Fruit fly (Drosophila melanogaster): ENCODE measurements around the gene Jon25Biii.
A peak's percentile ranks its signal among the peaks of the same experiment; 100 is the strongest.

Jon25Biii gene

DNA sequence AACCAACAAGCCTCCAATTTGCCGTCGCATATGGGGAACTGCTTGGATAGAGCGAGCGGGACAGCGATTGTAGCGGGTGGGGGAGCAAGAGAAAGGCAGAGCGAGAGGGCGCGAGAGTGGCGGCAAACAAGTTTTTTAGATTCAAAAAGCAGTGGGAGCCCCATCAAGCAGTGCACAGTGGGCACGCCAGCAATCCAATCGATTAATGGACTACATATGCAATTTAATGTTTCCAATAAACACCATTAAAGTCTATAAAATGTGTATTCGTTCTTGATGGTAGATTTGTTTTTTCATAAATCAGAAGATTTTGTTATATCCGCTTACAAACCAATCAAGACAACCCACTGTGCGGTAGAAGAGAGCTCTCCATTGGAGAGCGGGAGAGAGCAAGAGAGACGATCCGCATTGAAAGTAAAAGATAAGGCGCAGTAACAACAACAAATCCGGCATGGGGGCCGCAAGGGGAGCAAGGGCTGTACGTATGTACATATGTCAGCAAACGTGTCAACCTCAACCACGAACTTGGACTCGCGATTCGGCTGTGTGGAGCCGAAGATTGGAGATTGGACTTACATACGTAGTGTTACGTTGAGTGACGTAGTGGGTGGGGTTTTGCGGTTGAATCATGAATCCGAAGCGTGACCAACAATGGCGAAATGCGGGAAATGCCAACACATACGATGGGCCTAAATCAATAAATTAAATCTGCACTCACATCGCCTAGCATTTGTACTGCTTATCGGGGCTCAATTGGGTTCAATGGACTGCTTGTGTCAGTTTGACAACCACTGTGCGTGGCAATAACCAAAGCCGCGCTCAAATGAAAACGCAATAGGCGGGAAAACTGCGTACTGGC is 47.1 kb upstream of the Jon25Biii start (continued):
- TF ChIP-seq az2 (GFP tag; optimal IDR thresholded peaks at IDR 0.05) (peak; percentile 99), usp (GFP tag; optimal IDR thresholded peaks at IDR 0.05) (no peak), Ets97D (GFP tag; optimal IDR thresholded peaks at IDR 0.05) (peak; percentile 94), nerfin-1 (tag; optimal IDR thresholded peaks at IDR 0.05) (peak; percentile 97), CG11456 (GFP tag; IDR thresholded peaks at IDR 0.05) (peak; percentile 99), CG10654 (GFP tag; optimal IDR thresholded peaks at IDR 0.05) (peak; percentile 99), Usf (GFP tag; optimal IDR thresholded peaks at IDR 0.05) (peak; percentile 98), HLHmδ (GFP tag; optimal IDR thresholded peaks at IDR 0.05) (peak; percentile 12), Dip2 (GFP tag; IDR thresholded peaks at IDR 0.05) (peak; percentile 79), CG13775 (GFP tag; optimal IDR thresholded peaks at IDR 0.05) (peak; percentile 99), CG5180 (GFP tag; optimal IDR thresholded peaks at IDR 0.05) (peak; percentile 93), slp2 (GFP tag; optimal IDR thresholded peaks at IDR 0.05) (peak; percentile 99), CG16779 (GFP tag; IDR thresholded peaks at IDR 0.05) (peak; percentile 98), ap (GFP tag; IDR thresholded peaks at IDR 0.05) (peak; percentile 99), CG8765 (GFP tag; IDR thresholded peaks at IDR 0.05) (peak; percentile 99), Ptx1 (GFP tag; IDR thresholded peaks at IDR 0.05) (peak; percentile 99), CG4854 (GFP tag; optimal IDR thresholded peaks at IDR 0.05) (peak; percentile 98), Jarid2 (GFP tag; optimal IDR thresholded peaks at IDR 0.05) (peak; percentile 94), CG9797 (GFP tag; optimal IDR thresholded peaks at IDR 0.05) (peak; percentile 67), CTCF (GFP tag; optimal IDR thresholded peaks at IDR 0.05) (peak; percentile 72), fd64A (GFP tag; optimal IDR thresholded peaks at IDR 0.05) (peak; percentile 98), Awh (GFP tag; IDR thresholded peaks at IDR 0.05) (peak; percentile 99), aop (GFP tag; IDR thresholded peaks at IDR 0.05) (peak; percentile 96), phol (tag; optimal IDR thresholded peaks at IDR 0.05) (peak; percentile 99), Taf1 (GFP tag; IDR thresholded peaks at IDR 0.05) (peak; percentile 97), Ada2b (GFP tag; IDR thresholded peaks at IDR 0.05) (peak; percentile 99), ase (GFP tag; IDR thresholded peaks at IDR 0.05) (peak; percentile 100), CG34224 (GFP tag; IDR thresholded peaks at IDR 0.05; ENCODE audit: partially characterized antibody) (no peak), grau (tag; optimal IDR thresholded peaks at IDR 0.05) (peak; percentile 98), trem (tag; optimal IDR thresholded peaks at IDR 0.05) (peak; percentile 97), CG3726 (GFP tag; IDR thresholded peaks at IDR 0.05) (peak; percentile 99), kay (GFP tag; optimal IDR thresholded peaks at IDR 0.05) (peak; percentile 97), Gsc (GFP tag; IDR thresholded peaks at IDR 0.05) (no peak; the same call in 1 of the 2 replicates), rib (GFP tag; IDR thresholded peaks at IDR 0.05) (peak; percentile 97), Atf3 (GFP tag; optimal IDR thresholded peaks at IDR 0.05) (peak; percentile 99), dan (GFP tag; IDR thresholded peaks at IDR 0.05) (peak; percentile 97), CG4328 (GFP tag; optimal IDR thresholded peaks at IDR 0.05) (peak; percentile 98), CG4730 (GFP tag; IDR thresholded peaks at IDR 0.05) (peak; percentile 99), CG9609 (GFP tag; optimal IDR thresholded peaks at IDR 0.05) (peak; percentile 99), CG1647 (GFP tag; optimal IDR thresholded peaks at IDR 0.05) (peak; percentile 99), CG2875 (GFP tag; optimal IDR thresholded peaks at IDR 0.05) (peak; percentile 99), HHEX (GFP tag; optimal IDR thresholded peaks at IDR 0.05) (peak; percentile 99), CG12391 (tag; optimal IDR thresholded peaks at IDR 0.05) (peak; percentile 99), cad (GFP tag; optimal IDR thresholded peaks at IDR 0.05) (peak; percentile 60), zfh2 (GFP tag; optimal IDR thresholded peaks at IDR 0.05) (peak; percentile 99), Xbp1 (GFP tag; optimal IDR thresholded peaks at IDR 0.05) (peak; percentile 99), CG10431 (GFP tag; optimal IDR thresholded peaks at IDR 0.05) (peak; percentile 97), chm (GFP tag; IDR thresholded peaks at IDR 0.05) (peak; percentile 100), CG15073 (GFP tag; optimal IDR thresholded peaks at IDR 0.05) (peak; percentile 91), emc (GFP tag; optimal IDR thresholded peaks at IDR 0.05) (peak; percentile 97), lmd (GFP tag; IDR thresholded peaks at IDR 0.05) (peak; percentile 99)
